Fruit fly (Drosophila melanogaster): ENCODE data around the gene natalisin.

- TF ChIP-seq Hnf4 (GFP tag; optimal IDR thresholded peaks at IDR 0.05) (no peak), Hr78 (GFP tag; optimal IDR thresholded peaks at IDR 0.05) (no peak), CG9705 (GFP tag; optimal IDR thresholded peaks at IDR 0.05) (no peak), Sp1 (GFP tag; optimal IDR thresholded peaks at IDR 0.05) (no peak), OdsH (GFP tag; optimal IDR thresholded peaks at IDR 0.05) (no peak), Jra (GFP tag; optimal IDR thresholded peaks at IDR 0.05) (no peak), tai (GFP tag; optimal IDR thresholded peaks at IDR 0.05) (no peak), lola (GFP tag; optimal IDR thresholded peaks at IDR 0.05) (no peak), usp (GFP tag; optimal IDR thresholded peaks at IDR 0.05) (no peak), br (GFP tag; optimal IDR thresholded peaks at IDR 0.05) (no peak), CrebA (GFP tag; optimal IDR thresholded peaks at IDR 0.05; ENCODE audit: borderline replicate concordance) (no peak), jim (GFP tag; optimal IDR thresholded peaks at IDR 0.05) (no peak), Mio (GFP tag; optimal IDR thresholded peaks at IDR 0.05) (no peak), psq (GFP tag; optimal IDR thresholded peaks at IDR 0.05) (no peak)
Measured at dm6 chr3R:14458448-14458847, 40.1 kb downstream of the natalisin start.
